Fruit fly (Drosophila melanogaster): Measurements from ENCODE around the gene CG45413.

CG45413 gene

dm6 chr3L:6914776-6915175 lies 17.0 kb downstream of the CG45413 start, which contains the start of gene Prat2:
Gene Prat2, minus strand, starts transcription at chr3L:6914876.
- no peak for TF ChIP-seq CG12659 (GFP tag; optimal IDR thresholded peaks at IDR 0.05)
- TF ChIP-seq nerfin-2 (GFP tag; IDR thresholded peaks at IDR 0.05; ENCODE audit: partially characterized antibody) = no peak

DNA sequence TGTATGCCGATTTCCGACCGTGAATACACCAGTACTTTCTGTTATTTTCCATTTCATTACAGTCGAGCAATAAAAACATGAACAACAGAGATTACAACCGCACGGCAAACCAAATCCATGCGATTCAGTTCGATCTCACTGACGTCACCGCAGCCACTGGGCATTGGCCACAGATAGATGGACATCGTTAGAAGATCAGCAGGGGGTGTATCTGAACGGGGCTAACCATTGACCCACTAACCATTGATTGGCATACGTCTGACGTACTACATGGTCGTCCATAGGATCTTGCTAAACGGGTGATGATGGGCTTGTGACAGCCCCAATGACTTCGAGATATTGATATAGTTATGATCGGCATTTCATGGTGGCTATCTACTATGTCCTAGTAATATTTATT lies 17.9 kb downstream of the CG45413 start:
- peak; percentile 71 for TF ChIP-seq sug (tag; optimal IDR thresholded peaks at IDR 0.05)
- TF ChIP-seq CG9932 (GFP tag; IDR thresholded peaks at IDR 0.05) = no peak
- peak; percentile 60 for TF ChIP-seq Ets65A (GFP tag)
- TF ChIP-seq trem (tag; optimal IDR thresholded peaks at IDR 0.05) = no peak

- TF ChIP-seq CG3995 (GFP tag; optimal IDR thresholded peaks at IDR 0.05) = no peak
- no peak for TF ChIP-seq Scr (GFP tag; IDR thresholded peaks at IDR 0.05; ENCODE audit: partially characterized antibody)
- TF ChIP-seq CG4730 (GFP tag; IDR thresholded peaks at IDR 0.05) = no peak
- no peak for TF ChIP-seq lov (optimal IDR thresholded peaks at IDR 0.05)
- peak; percentile 45; the same call in 1 of the 3 replicates for TF ChIP-seq lov (GFP tag; IDR thresholded peaks at IDR 0.05)
- TF ChIP-seq Ets65A (GFP tag) = peak; percentile 77
- TF ChIP-seq ind (GFP tag; optimal IDR thresholded peaks at IDR 0.05) = no peak
- TF ChIP-seq bowl (GFP tag; IDR thresholded peaks at IDR 0.05) = no peak
- TF ChIP-seq chinmo (GFP tag; IDR thresholded peaks at IDR 0.05; ENCODE audit: partially characterized antibody) = 0 out of 4 replicates have a peak, but pooled peaks have one; percentile 60
- no peak for TF ChIP-seq sens-2 (GFP tag; IDR thresholded peaks at IDR 0.05)
- TF ChIP-seq Hsf (GFP tag; optimal IDR thresholded peaks at IDR 0.05) = no peak
Observed at dm6 chr3L:6911219-6911618, 20.5 kb downstream of the CG45413 start.

DNA sequence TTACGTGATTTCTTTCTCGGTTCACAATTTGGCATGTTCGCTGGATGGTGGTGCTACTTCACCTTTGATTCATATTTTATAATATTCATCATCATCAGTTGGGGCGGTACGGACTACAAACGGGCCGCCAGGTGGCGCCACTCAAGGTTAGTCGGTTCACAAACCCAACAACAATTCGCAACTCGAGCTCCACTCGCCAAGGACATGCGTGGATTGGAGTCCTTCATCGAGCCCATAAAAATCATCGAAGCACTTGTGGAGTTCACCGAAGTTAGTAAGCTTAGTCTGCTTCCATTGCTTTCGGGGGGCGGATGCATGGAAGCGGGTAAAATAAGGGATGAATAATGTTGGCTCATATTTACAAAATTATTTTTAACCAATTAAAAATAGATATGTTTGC lies 25.0 kb downstream of the CG45413 start:
- TF ChIP-seq Elba2 (GFP tag; optimal IDR thresholded peaks at IDR 0.05) = no peak
- no peak for TF ChIP-seq sqz (GFP tag; optimal IDR thresholded peaks at IDR 0.05)
- peak; percentile 86 for TF ChIP-seq CG13894 (tag; optimal IDR thresholded peaks at IDR 0.05)
- TF ChIP-seq sens (GFP tag) = peak; percentile 69
- TF ChIP-seq CG6765 (GFP tag; optimal IDR thresholded peaks at IDR 0.05) = no peak
- TF ChIP-seq CG17612 (GFP tag; IDR thresholded peaks at IDR 0.05) = no peak
- no peak for TF ChIP-seq CG2129 (GFP tag; IDR thresholded peaks at IDR 0.05; ENCODE audit: partially characterized antibody)
- no peak for TF ChIP-seq CG7928 (GFP tag; optimal IDR thresholded peaks at IDR 0.05)
- no peak for TF ChIP-seq run (tag; optimal IDR thresholded peaks at IDR 0.05)
- TF ChIP-seq Nf-YC (tag; optimal IDR thresholded peaks at IDR 0.05) = peak; percentile 63
- TF ChIP-seq CG9876 (GFP tag; optimal IDR thresholded peaks at IDR 0.05) = no peak
- TF ChIP-seq CG17328 (GFP tag; IDR thresholded peaks at IDR 0.05) = no peak
- no peak for TF ChIP-seq stc (GFP tag; IDR thresholded peaks at IDR 0.05)
- no peak for TF ChIP-seq Nf-YB (GFP tag; optimal IDR thresholded peaks at IDR 0.05)
- TF ChIP-seq Gug (GFP tag; IDR thresholded peaks at IDR 0.05) = no peak
- no peak for TF ChIP-seq CG8944 (GFP tag; optimal IDR thresholded peaks at IDR 0.05)
- TF ChIP-seq CG32767 (GFP tag; IDR thresholded peaks at IDR 0.05) = no peak
- TF ChIP-seq Ada2b (GFP tag; IDR thresholded peaks at IDR 0.05) = no peak
- TF ChIP-seq CG9437 (GFP tag; optimal IDR thresholded peaks at IDR 0.05) = no peak
- no peak for TF ChIP-seq en (GFP tag; optimal IDR thresholded peaks at IDR 0.05)
- TF ChIP-seq Gsc (GFP tag; IDR thresholded peaks at IDR 0.05) = no peak
- no peak for TF ChIP-seq onecut (GFP tag; IDR thresholded peaks at IDR 0.05)
- no peak for TF ChIP-seq CG12155 (GFP tag; optimal IDR thresholded peaks at IDR 0.05)
- no peak for TF ChIP-seq CG9215 (GFP tag; IDR thresholded peaks at IDR 0.05)
- no peak for TF ChIP-seq twi (tag; optimal IDR thresholded peaks at IDR 0.05)
- no peak for TF ChIP-seq Poxn (GFP tag; IDR thresholded peaks at IDR 0.05)
- TF ChIP-seq CG15514 (GFP tag; optimal IDR thresholded peaks at IDR 0.05) = peak; percentile 30
- TF ChIP-seq slou (GFP tag; optimal IDR thresholded peaks at IDR 0.05) = no peak
- TF ChIP-seq Abd-B (GFP tag; optimal IDR thresholded peaks at IDR 0.05) = no peak
- no peak for TF ChIP-seq CG15073 (GFP tag; optimal IDR thresholded peaks at IDR 0.05)
- peak; percentile 52; the same call in 1 of the 3 replicates for TF ChIP-seq CG6791 (GFP tag; IDR thresholded peaks at IDR 0.05; ENCODE audit: partially characterized antibody)
- TF ChIP-seq Sox102F (GFP tag; optimal IDR thresholded peaks at IDR 0.05) = no peak

All from whole organism, embryonic.